Worm (Caenorhabditis elegans): ENCODE data around the gene F55G11.1.

DNA sequence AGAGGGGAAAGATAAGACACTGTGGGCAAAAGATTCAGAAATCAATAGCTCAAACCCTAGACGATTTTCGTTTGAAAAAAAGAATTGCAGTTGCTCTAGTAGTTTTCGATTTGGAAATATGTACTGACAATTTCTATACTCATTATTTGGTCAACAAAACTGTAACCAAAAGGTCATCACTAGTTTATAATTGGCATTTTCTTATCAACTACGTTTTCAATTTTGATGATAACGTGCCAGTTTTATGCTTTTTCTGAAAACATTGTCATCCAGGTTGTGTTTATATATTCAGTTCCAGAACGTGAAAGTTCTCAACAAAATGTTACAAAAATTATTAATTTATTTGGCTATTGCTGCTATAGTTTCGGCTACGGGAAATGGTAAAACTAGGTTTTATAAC is 16.2 kb upstream of the F55G11.1 start, which contains the start of gene F55G11.8:
- no peak for TF ChIP-seq ztf-11 (tag; optimal IDR thresholded peaks at IDR 0.05)
- no peak for TF ChIP-seq nhr-12 (tag; optimal IDR thresholded peaks at IDR 0.05)

Measured in whole organism, L1 larva.